Fruit fly (Drosophila melanogaster): ENCODE measurements around the gene CG31407.

DNA sequence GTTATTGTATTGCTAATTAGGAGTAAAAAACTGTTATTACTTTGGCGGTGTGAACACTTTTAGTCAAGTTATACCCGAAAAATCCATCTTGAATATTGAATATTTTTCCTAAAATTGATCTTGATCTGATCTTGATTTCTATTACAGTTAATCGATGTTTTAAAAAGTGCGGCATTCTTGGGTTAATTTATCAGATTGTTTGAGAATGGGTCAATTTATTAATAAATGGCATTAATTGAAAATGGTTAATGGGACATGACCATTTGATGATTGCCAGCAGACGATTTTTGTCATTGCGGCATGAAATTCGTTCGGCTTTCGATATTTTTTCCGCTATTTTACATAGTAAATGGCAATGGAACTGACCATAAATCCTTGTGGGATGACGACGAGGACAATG lies 38.8 kb upstream of the CG31407 start, which contains the start of gene CG33631:
- TF ChIP-seq CG8119 (GFP tag; IDR thresholded peaks at IDR 0.05): no peak
- no peak for TF ChIP-seq CG11902 (GFP tag; optimal IDR thresholded peaks at IDR 0.05)
- TF ChIP-seq spab (GFP tag; optimal IDR thresholded peaks at IDR 0.05): no peak
- no peak for TF ChIP-seq CG31627 (GFP tag; optimal IDR thresholded peaks at IDR 0.05)
- TF ChIP-seq Gug (GFP tag; IDR thresholded peaks at IDR 0.05): no peak
- no peak for TF ChIP-seq CG6163 (GFP tag; IDR thresholded peaks at IDR 0.05)
- no peak for TF ChIP-seq net (GFP tag; optimal IDR thresholded peaks at IDR 0.05)
- no peak for TF ChIP-seq CG8319 (GFP tag; optimal IDR thresholded peaks at IDR 0.05)
- no peak for TF ChIP-seq CG6854 (GFP tag; optimal IDR thresholded peaks at IDR 0.05)
- no peak for TF ChIP-seq Ets21C (GFP tag; optimal IDR thresholded peaks at IDR 0.05)

Measured in whole organism, prepupa.